Fruit fly (Drosophila melanogaster): ENCODE data around the gene Or82a.
"Not testable (repeated sequence)": the region's sequence is repeated elsewhere in the genome, so short reads cannot be mapped to it uniquely, and the experiment has no call there.

The Or82a gene

dm6 chr3R:4256672-4257071, at the start of gene Or82a:
Or82a (plus strand) TSS chr3R:4256972.
- no peak for TF ChIP-seq CG11294 (GFP tag; IDR thresholded peaks at IDR 0.05)
- no peak for TF ChIP-seq CG34406 (GFP tag; optimal IDR thresholded peaks at IDR 0.05)
- no peak for TF ChIP-seq Hr39 (GFP tag; optimal IDR thresholded peaks at IDR 0.05)
- TF ChIP-seq CG6854 (GFP tag; optimal IDR thresholded peaks at IDR 0.05): no peak
- no peak for TF ChIP-seq dac (GFP tag; optimal IDR thresholded peaks at IDR 0.05)
- TF ChIP-seq Lpt (GFP tag; optimal IDR thresholded peaks at IDR 0.05): no peak
- no peak for TF ChIP-seq CG6163 (GFP tag; IDR thresholded peaks at IDR 0.05)
- TF ChIP-seq dsx (GFP tag; optimal IDR thresholded peaks at IDR 0.05; ENCODE audit: poor library complexity, severe bottlenecking): no peak
- no peak for TF ChIP-seq CG3919 (GFP tag; optimal IDR thresholded peaks at IDR 0.05)
- TF ChIP-seq spab (GFP tag; optimal IDR thresholded peaks at IDR 0.05): no peak
- no peak for TF ChIP-seq pdm3 (GFP tag; optimal IDR thresholded peaks at IDR 0.05)
- TF ChIP-seq fd59A (GFP tag; optimal IDR thresholded peaks at IDR 0.05): no peak
- no peak for TF ChIP-seq Smox (GFP tag; optimal IDR thresholded peaks at IDR 0.05)
- no peak for TF ChIP-seq CG10631 (GFP tag; optimal IDR thresholded peaks at IDR 0.05)
- no peak for TF ChIP-seq fd85E (GFP tag; optimal IDR thresholded peaks at IDR 0.05)
- no peak for TF ChIP-seq CG11902 (GFP tag; optimal IDR thresholded peaks at IDR 0.05)
- TF ChIP-seq cyc (GFP tag; optimal IDR thresholded peaks at IDR 0.05): no peak
- TF ChIP-seq eg (GFP tag; IDR thresholded peaks at IDR 0.05): no peak
- TF ChIP-seq Blimp-1 (GFP tag; optimal IDR thresholded peaks at IDR 0.05): no peak

- not testable (repeated sequence) for TF ChIP-seq CG10631 (GFP tag; optimal IDR thresholded peaks at IDR 0.05); CG8319 (GFP tag; optimal IDR thresholded peaks at IDR 0.05); CG15336 (GFP tag; IDR thresholded peaks at IDR 0.05)
These were observed 45.3 kb upstream of the Or82a start, which contains the start of gene aux for dm6 chr3R:4211483-4211882. aux (plus strand) TSS chr3R:4211783.

- TF ChIP-seq CG6163 (GFP tag; IDR thresholded peaks at IDR 0.05) (peak; percentile 97), CG11294 (GFP tag; IDR thresholded peaks at IDR 0.05) (peak; percentile 89), Smox (GFP tag; optimal IDR thresholded peaks at IDR 0.05) (peak; percentile 76), CG8319 (GFP tag; optimal IDR thresholded peaks at IDR 0.05) (peak; percentile 85), CG8632 (GFP tag; optimal IDR thresholded peaks at IDR 0.05) (peak; percentile 77), CG1621 (tag; optimal IDR thresholded peaks at IDR 0.05) (peak; percentile 89), CG15336 (GFP tag; IDR thresholded peaks at IDR 0.05) (peak; percentile 90), CG16779 (tag; optimal IDR thresholded peaks at IDR 0.05) (peak; percentile 65), dsx (GFP tag; optimal IDR thresholded peaks at IDR 0.05; ENCODE audit: poor library complexity, severe bottlenecking) (peak; percentile 82), Ets21C (GFP tag; optimal IDR thresholded peaks at IDR 0.05) (peak; percentile 73), CG9139 (GFP tag; optimal IDR thresholded peaks at IDR 0.05) (peak; percentile 80), CG4318 (GFP tag; optimal IDR thresholded peaks at IDR 0.05) (peak; percentile 80), ss (GFP tag; optimal IDR thresholded peaks at IDR 0.05) (peak; percentile 84 to 90), net (GFP tag; optimal IDR thresholded peaks at IDR 0.05) (peak; percentile 88), CG10631 (GFP tag; optimal IDR thresholded peaks at IDR 0.05) (peak; percentile 85), salr (GFP tag; optimal IDR thresholded peaks at IDR 0.05) (peak; percentile 54 to 84), fd85E (GFP tag; optimal IDR thresholded peaks at IDR 0.05) (peak; percentile 55), fkh (GFP tag; optimal IDR thresholded peaks at IDR 0.05) (no peak), CG3919 (GFP tag; optimal IDR thresholded peaks at IDR 0.05) (peak; percentile 93), eg (GFP tag; IDR thresholded peaks at IDR 0.05) (peak; percentile 95), Hr4 (GFP tag; optimal IDR thresholded peaks at IDR 0.05) (peak; percentile 90), CG11762 (GFP tag; optimal IDR thresholded peaks at IDR 0.05; ENCODE audit: insufficient read depth) (peak; percentile 74), acj6 (GFP tag; optimal IDR thresholded peaks at IDR 0.05) (peak; percentile 91), Ets96B (tag; optimal IDR thresholded peaks at IDR 0.05) (peak; percentile 89), CG3032 (tag; optimal IDR thresholded peaks at IDR 0.05) (peak; percentile 87), svp (GFP tag) (peak; percentile 94), Sox15 (GFP tag; optimal IDR thresholded peaks at IDR 0.05) (peak; percentile 87), CG8119 (GFP tag; IDR thresholded peaks at IDR 0.05) (peak; percentile 88), dac (GFP tag; optimal IDR thresholded peaks at IDR 0.05) (peak; percentile 83), Met (GFP tag; optimal IDR thresholded peaks at IDR 0.05) (peak; percentile 77), achi (GFP tag; optimal IDR thresholded peaks at IDR 0.05) (peak; percentile 84), CG34406 (GFP tag; optimal IDR thresholded peaks at IDR 0.05) (peak; percentile 77), Eip78C (GFP tag) (peak; percentile 96), esn (GFP tag; optimal IDR thresholded peaks at IDR 0.05) (peak; percentile 81), topi (GFP tag; optimal IDR thresholded peaks at IDR 0.05) (peak; percentile 86), Eip75B (GFP tag; optimal IDR thresholded peaks at IDR 0.05) (peak; percentile 91), CG31627 (GFP tag; optimal IDR thresholded peaks at IDR 0.05) (peak; percentile 90)
These were observed 42.7 kb upstream of the Or82a start for dm6 chr3R:4214038-4214437.

Data from whole organism, prepupa.